Worm (Caenorhabditis elegans): ENCODE data around the gene T26H5.11.

DNA sequence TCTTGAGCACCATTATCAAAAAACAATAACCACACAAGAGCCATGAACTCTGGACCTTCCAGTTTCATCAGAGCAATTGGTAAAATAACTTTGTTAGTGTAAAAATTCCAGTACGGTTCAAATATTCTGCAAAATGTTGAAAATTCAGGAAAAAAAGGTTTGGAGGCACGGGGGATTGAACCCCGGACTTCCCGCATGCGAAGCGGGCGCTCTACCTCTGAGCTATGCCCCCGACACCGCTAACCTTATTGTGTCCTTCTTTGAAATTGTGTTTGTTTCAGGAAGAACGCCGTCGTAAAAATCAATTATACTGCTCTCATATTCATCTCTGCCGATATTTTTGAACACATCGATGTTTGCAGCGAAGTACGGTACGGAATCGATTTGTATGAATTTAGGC is 35.7 kb upstream of the T26H5.11 start:
- TF ChIP-seq tbx-2 (tag; optimal IDR thresholded peaks at IDR 0.05) (no peak), ahr-1 (tag; optimal IDR thresholded peaks at IDR 0.05) (no peak)
